5 worm cellular contexts compared by ENCODE assay signal in the genomic region with DNA sequence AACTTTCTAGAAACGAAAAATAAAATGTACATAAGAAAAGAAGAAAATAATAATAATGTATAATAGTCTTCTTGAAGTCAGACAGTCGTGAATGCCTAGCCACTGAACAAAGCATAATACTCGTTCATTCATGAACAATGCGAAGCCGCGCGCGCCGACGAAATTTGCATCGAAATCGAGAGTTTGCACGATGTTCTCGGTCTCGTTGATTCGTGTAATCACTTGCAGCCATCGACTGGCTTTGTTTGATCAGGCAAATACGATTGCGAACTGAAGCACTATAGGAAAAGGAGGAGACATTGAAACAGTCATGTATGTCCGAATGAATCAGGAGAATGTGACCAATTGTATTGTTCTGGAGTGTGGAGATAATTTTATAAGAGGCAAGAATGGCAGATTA.
A peak's percentile ranks its signal among the peaks of the same experiment; 100 is the strongest.
TF ChIP-seq lines count a peak whose summit lies in the region.

No protein-coding gene starts in this region.

TF ChIP-seq in whole organism, L1 larva, 84 proteins besides CTCF, POLR2A, EP300 and RAD21:
- TF ChIP-seq Y116A8C.19 (tag; optimal IDR thresholded peaks at IDR 0.05; lab: Kevin White, UChicago; ENCODE audit: borderline replicate concordance) (no peak), egl-13 (tag; optimal IDR thresholded peaks at IDR 0.05; lab: Kevin White, UChicago) (no peak), irx-1 (tag; optimal IDR thresholded peaks at IDR 0.05; lab: Kevin White, UChicago) (no peak), hlh-17 (GFP tag; optimal IDR thresholded peaks at IDR 0.05; lab: Kevin White, UChicago; ENCODE audit: borderline replicate concordance) (no peak), blmp-1 (tag; optimal IDR thresholded peaks at IDR 0.05; lab: Kevin White, UChicago) (peak; percentile 95), nhr-90 (tag; optimal IDR thresholded peaks at IDR 0.05; lab: Kevin White, UChicago; ENCODE audit: poor library complexity) (no peak)

TF ChIP-seq in whole organism, L2 larva, 48 proteins besides CTCF, POLR2A, EP300 and RAD21:
- TF ChIP-seq nhr-129 (tag; optimal IDR thresholded peaks at IDR 0.05; lab: Kevin White, UChicago) (no peak), blmp-1 (tag; optimal IDR thresholded peaks at IDR 0.05; lab: Kevin White, UChicago; ENCODE audit: insufficient read depth) (peak; percentile 50)

TF ChIP-seq in whole organism, L3 larva, 47 proteins besides CTCF, POLR2A, EP300 and RAD21:
- TF ChIP-seq ztf-4 (tag; optimal IDR thresholded peaks at IDR 0.05; lab: Kevin White, UChicago) (no peak), nhr-237 (tag; optimal IDR thresholded peaks at IDR 0.05; lab: Kevin White, UChicago) (no peak), snpc-4 (tag; optimal IDR thresholded peaks at IDR 0.05; lab: Kevin White, UChicago) (no peak), pha-4 (tag; optimal IDR thresholded peaks at IDR 0.05; lab: Kevin White, UChicago) (no peak), nhr-28 (tag; optimal IDR thresholded peaks at IDR 0.05; lab: Kevin White, UChicago) (no peak), mdl-1 (tag; optimal IDR thresholded peaks at IDR 0.05; lab: Kevin White, UChicago) (no peak), nhr-25 (tag; optimal IDR thresholded peaks at IDR 0.05; lab: Kevin White, UChicago) (peak; percentile 40)

TF ChIP-seq in whole organism, late embryonic, 69 proteins besides CTCF, POLR2A, EP300 and RAD21:
- TF ChIP-seq ceh-22 (tag; optimal IDR thresholded peaks at IDR 0.05; lab: Kevin White, UChicago) (no peak), dve-1 (tag; optimal IDR thresholded peaks at IDR 0.05; lab: Kevin White, UChicago) (peak; percentile 12)

TF ChIP-seq in whole organism, mixed stage, embryonic, 35 proteins besides CTCF, POLR2A, EP300 and RAD21:
- peak; percentile 68 for TF ChIP-seq pha-4 (tag; optimal IDR thresholded peaks at IDR 0.05; lab: Kevin White, UChicago)
- TF ChIP-seq lin-32 (GFP tag; optimal IDR thresholded peaks at IDR 0.05; lab: Kevin White, UChicago), result no peak
- TF ChIP-seq M03D4.4 (tag; optimal IDR thresholded peaks at IDR 0.05; lab: Kevin White, UChicago), result no peak
- peak; percentile 67 for TF ChIP-seq ham-2 (GFP tag; optimal IDR thresholded peaks at IDR 0.05; lab: Kevin White, UChicago)
- TF ChIP-seq nhr-237 (tag; optimal IDR thresholded peaks at IDR 0.05; lab: Kevin White, UChicago), result peak; percentile 34
- TF ChIP-seq blmp-1 (tag; optimal IDR thresholded peaks at IDR 0.05; lab: Kevin White, UChicago), result peak; percentile 13
- no peak for TF ChIP-seq mab-5 (tag; optimal IDR thresholded peaks at IDR 0.05; lab: Kevin White, UChicago)
